Fruit fly (Drosophila melanogaster) whole organism, embryonic: Measurements from ENCODE around the gene Sgt1.

Experiments
- Bgb ChIP-seq: fragments of 200-800 bp; sonication (Bioruptor generic); IDR thresholded peaks from 2 replicates; pipeline ENCODE4 v1.3.6; 2022; ENCODE audit warnings: missing biosample characterization, missing genetic modification characterization; ENCODE audit not compliant: partially characterized antibody
- Bteb2 ChIP-seq: fragments of 200-800 bp; sonication (Bioruptor generic); optimal IDR thresholded peaks from 2 replicates; lab custom pipeline; 2016; ENCODE audit warnings: missing biosample characterization, missing genetic modification characterization
- CG10209 ChIP-seq: fragments of 200-800 bp; sonication (Bioruptor generic); optimal IDR thresholded peaks from 3 replicates; lab custom pipeline; 2017; ENCODE audit warnings: missing biosample characterization, mild to moderate bottlenecking, missing genetic modification characterization, missing genetic modification reagents
- CG11085 ChIP-seq: fragments of 200-800 bp; sonication (Bioruptor generic); IDR thresholded peaks from 2 replicates; pipeline ENCODE4 v1.3.6; 2022; ENCODE audit warnings: missing biosample characterization, missing genetic modification characterization
- CG13775 ChIP-seq: fragments of 200-800 bp; sonication (Bioruptor generic); optimal IDR thresholded peaks from 3 replicates; lab custom pipeline; 2017; ENCODE audit warnings: missing biosample characterization, mild to moderate bottlenecking, missing genetic modification characterization
- CG14441 ChIP-seq: fragments of 200-800 bp; sonication (Bioruptor generic); IDR thresholded peaks from 2 replicates; pipeline ENCODE4 v1.3.6; 2022; ENCODE audit warnings: missing biosample characterization, missing genetic modification characterization
- CG15011 ChIP-seq: fragments of 200-800 bp; sonication (Bioruptor generic); optimal IDR thresholded peaks from 3 replicates; lab custom pipeline; 2018; ENCODE audit warnings: missing biosample characterization, mild to moderate bottlenecking, missing genetic modification characterization
- CG15073 ChIP-seq: fragments of 200-800 bp; sonication (Bioruptor generic); optimal IDR thresholded peaks from 2 replicates; lab custom pipeline; 2016; ENCODE audit warnings: missing biosample characterization, missing genetic modification characterization
- CG15514 ChIP-seq: fragments of 200-800 bp; sonication (Bioruptor generic); optimal IDR thresholded peaks from 3 replicates; lab custom pipeline; 2017; ENCODE audit warnings: missing biosample characterization, missing genetic modification characterization, mild to moderate bottlenecking, moderate library complexity, missing genetic modification reagents
- CG15601 ChIP-seq: fragments of 200-800 bp; sonication (Bioruptor generic); optimal IDR thresholded peaks from 3 replicates; lab custom pipeline; 2019; ENCODE audit warnings: missing biosample characterization, mild to moderate bottlenecking, missing genetic modification characterization, moderate library complexity
- CG18476 ChIP-seq: fragments of 200-800 bp; sonication (Bioruptor generic); optimal IDR thresholded peaks from 2 replicates; lab custom pipeline; 2016; ENCODE audit warnings: missing biosample characterization, mild to moderate bottlenecking, missing genetic modification characterization
- CG18764 ChIP-seq: fragments of 200-800 bp; sonication (Bioruptor generic); optimal IDR thresholded peaks from 3 replicates; lab custom pipeline; 2016; ENCODE audit warnings: missing biosample characterization, missing genetic modification characterization
- CG3281 ChIP-seq: fragments of 200-800 bp; sonication (Bioruptor generic); optimal IDR thresholded peaks from 3 replicates; lab custom pipeline; 2017; ENCODE audit warnings: missing biosample characterization, mild to moderate bottlenecking, missing genetic modification characterization
- CG6813 ChIP-seq: fragments of 200-800 bp; sonication (Bioruptor generic); optimal IDR thresholded peaks from 2 replicates; lab custom pipeline; 2017; ENCODE audit warnings: missing biosample characterization, missing genetic modification characterization, mild to moderate bottlenecking, moderate library complexity, missing genetic modification reagents
- CG7987 ChIP-seq: fragments of 200-800 bp; sonication (Bioruptor generic); optimal IDR thresholded peaks from 2 replicates; lab custom pipeline; 2018; ENCODE audit warnings: missing biosample characterization, mild to moderate bottlenecking, missing genetic modification characterization, moderate library complexity
- Dfd ChIP-seq, 2 experiments: fragments of >200 bp; optimal IDR thresholded peaks; 2 replicates each; lab custom pipeline; 2017; ENCODE audit warnings: missing biosample characterization in 2 of 2, missing genetic modification characterization in 2 of 2
- Dll ChIP-seq: fragments of 200-800 bp; sonication (Bioruptor generic); IDR thresholded peaks from 4 replicates; pipeline ENCODE4 v1.3.6; 2022; ENCODE audit warnings: missing biosample characterization, missing genetic modification characterization; ENCODE audit not compliant: partially characterized antibody
- Drgx ChIP-seq: fragments of 200-800 bp; sonication (Bioruptor generic); IDR thresholded peaks from 2 replicates; pipeline ENCODE4 v1.3.6; 2022; ENCODE audit warnings: missing biosample characterization, missing genetic modification characterization
- Elba2 ChIP-seq: fragments of 200-800 bp; sonication (Bioruptor generic); optimal IDR thresholded peaks from 3 replicates; lab custom pipeline; 2016; ENCODE audit warnings: missing biosample characterization, missing genetic modification characterization
- HLH54F ChIP-seq: fragments of 200-800 bp; sonication (Bioruptor generic); optimal IDR thresholded peaks from 3 replicates; lab custom pipeline; 2016; ENCODE audit warnings: missing biosample characterization, missing genetic modification characterization
- Hand ChIP-seq: fragments of 200-800 bp; sonication (Bioruptor generic); optimal IDR thresholded peaks from 2 replicates; lab custom pipeline; 2017; ENCODE audit warnings: mild to moderate bottlenecking, missing biosample characterization, missing genetic modification reagents, missing genetic modification characterization
- MESR4 ChIP-seq: fragments of 200-800 bp; sonication (Bioruptor generic); optimal IDR thresholded peaks from 2 replicates; lab custom pipeline; 2018; ENCODE audit warnings: missing biosample characterization, mild to moderate bottlenecking, missing genetic modification characterization, moderate library complexity
- Mad ChIP-seq: fragments of 200-800 bp; sonication (Bioruptor generic); optimal IDR thresholded peaks from 2 replicates; lab custom pipeline; 2016; ENCODE audit warnings: missing biosample characterization, missing genetic modification characterization
- NC2β ChIP-seq: fragments of 200-800 bp; sonication (Bioruptor generic); optimal IDR thresholded peaks from 2 replicates; lab custom pipeline; 2016; ENCODE audit warnings: missing biosample characterization, missing genetic modification characterization
- Spps ChIP-seq: fragments of 200-800 bp; sonication (Bioruptor generic); optimal IDR thresholded peaks from 2 replicates; lab custom pipeline; 2018; ENCODE audit warnings: missing biosample characterization, mild to moderate bottlenecking, missing genetic modification characterization
- ase ChIP-seq: fragments of 200-800 bp; sonication (Bioruptor generic); IDR thresholded peaks from 3 replicates; pipeline ENCODE4 v1.3.6; 2022; ENCODE audit warnings: missing biosample characterization, missing genetic modification characterization
- bowl ChIP-seq: fragments of 200-800 bp; sonication (Bioruptor generic); IDR thresholded peaks from 2 replicates; pipeline ENCODE4 v1.3.6; 2022; ENCODE audit warnings: missing biosample characterization, missing genetic modification characterization
- bsh ChIP-seq, 2 experiments: fragments of 200-800 bp; sonication (Bioruptor generic); optimal IDR thresholded peaks; 2 replicates each; lab custom pipeline; 2017 to 2018; ENCODE audit warnings: mild to moderate bottlenecking in 2 of 2, missing biosample characterization in 2 of 2, missing genetic modification characterization in 2 of 2, moderate library complexity in 1 of 2
- corto ChIP-seq: fragments of 200-800 bp; sonication (Bioruptor generic); optimal IDR thresholded peaks from 2 replicates; lab custom pipeline; 2016; ENCODE audit warnings: missing biosample characterization, mild to moderate bottlenecking, missing genetic modification characterization, moderate library complexity
- dpn ChIP-seq, 2 experiments: fragments of 200-800 bp; sonication (Bioruptor generic); optimal IDR thresholded peaks; 3 replicates each; lab custom pipeline; 2016; ENCODE audit warnings: missing biosample characterization in 2 of 2, missing genetic modification characterization in 2 of 2
- exex ChIP-seq: fragments of 200-800 bp; sonication (Bioruptor generic); optimal IDR thresholded peaks from 4 replicates; lab custom pipeline; 2018; ENCODE audit warnings: missing biosample characterization, mild to moderate bottlenecking, missing genetic modification characterization, moderate library complexity
- fd96Cb ChIP-seq: fragments of 200-800 bp; sonication (Bioruptor generic); optimal IDR thresholded peaks from 2 replicates; lab custom pipeline; 2018; ENCODE audit warnings: missing biosample characterization, mild to moderate bottlenecking, missing genetic modification characterization, moderate library complexity
- fu2 ChIP-seq: fragments of 200-800 bp; sonication (Bioruptor generic); optimal IDR thresholded peaks from 2 replicates; lab custom pipeline; 2016; ENCODE audit warnings: missing biosample characterization, missing genetic modification characterization
- gcm ChIP-seq: fragments of 200-800 bp; sonication (Bioruptor generic); optimal IDR thresholded peaks from 2 replicates; lab custom pipeline; 2019; ENCODE audit warnings: missing biosample characterization, mild to moderate bottlenecking, missing genetic modification characterization, moderate library complexity
- hb ChIP-seq: fragments of 200-800 bp; sonication (Bioruptor generic); IDR thresholded peaks from 3 replicates; pipeline ENCODE4 v1.3.6; 2022; ENCODE audit warnings: missing biosample characterization, missing genetic modification characterization; ENCODE audit not compliant: partially characterized antibody
- ind ChIP-seq: fragments of 200-800 bp; sonication (Bioruptor generic); optimal IDR thresholded peaks from 3 replicates; lab custom pipeline; 2016; ENCODE audit warnings: missing biosample characterization, missing genetic modification characterization
- lilli ChIP-seq: fragments of 200-800 bp; sonication (Bioruptor generic); optimal IDR thresholded peaks from 3 replicates; lab custom pipeline; 2016; ENCODE audit warnings: missing biosample characterization, missing genetic modification characterization
- lola ChIP-seq, 3 experiments: fragments of >200 bp in 2 of 3; fragments of 200-800 bp in 1 of 3; sonication (Bioruptor generic) in 1 of 3; optimal IDR thresholded peaks; 2 replicates each; lab custom pipeline; 2017 to 2019; ENCODE audit warnings: missing biosample characterization in 3 of 3, missing genetic modification characterization in 3 of 3, mild to moderate bottlenecking in 1 of 3, moderate library complexity in 1 of 3
- lov ChIP-seq, 2 experiments: fragments of 200-800 bp in 1 of 2; fragments of >200 bp in 1 of 2; sonication (Bioruptor generic) in 1 of 2; IDR thresholded peaks in 1 of 2; optimal IDR thresholded peaks in 1 of 2; 2 replicates in 1 of 2; 3 replicates in 1 of 2; pipeline versions ENCODE4 v1.3.6 to Lab custom; 2017 to 2022; ENCODE audit warnings: missing biosample characterization in 1 of 2, missing genetic modification characterization in 1 of 2
- mam ChIP-seq: fragments of 200-800 bp; sonication (Bioruptor generic); optimal IDR thresholded peaks from 3 replicates; lab custom pipeline; 2016; ENCODE audit warnings: missing biosample characterization, missing genetic modification characterization
- nmo ChIP-seq: fragments of 200-800 bp; sonication (Bioruptor generic); optimal IDR thresholded peaks from 2 replicates; lab custom pipeline; 2018; ENCODE audit warnings: missing biosample characterization, mild to moderate bottlenecking, missing genetic modification characterization, moderate library complexity
- oc ChIP-seq: fragments of 200-800 bp; sonication (Bioruptor generic); optimal IDR thresholded peaks from 2 replicates; lab custom pipeline; 2018; ENCODE audit warnings: missing biosample characterization, mild to moderate bottlenecking, missing genetic modification characterization, moderate library complexity
- org-1 ChIP-seq: fragments of 200-800 bp; sonication (Bioruptor generic); optimal IDR thresholded peaks from 2 replicates; lab custom pipeline; 2017; ENCODE audit warnings: missing biosample characterization, missing genetic modification characterization
- sd ChIP-seq: fragments of 200-800 bp; sonication (Bioruptor generic); optimal IDR thresholded peaks from 3 replicates; lab custom pipeline; 2018; ENCODE audit warnings: missing biosample characterization, mild to moderate bottlenecking, missing genetic modification characterization, moderate library complexity
- sim ChIP-seq: fragments of 200-800 bp; sonication (Bioruptor generic); IDR thresholded peaks from 2 replicates; pipeline ENCODE4 v1.3.6; 2022; ENCODE audit warnings: missing biosample characterization, missing genetic modification characterization
- slbo ChIP-seq: fragments of 200-800 bp; sonication (Bioruptor generic); IDR thresholded peaks from 2 replicates; pipeline ENCODE4 v1.3.6; 2022; ENCODE audit warnings: missing biosample characterization, missing genetic modification characterization
- slou ChIP-seq: fragments of 200-800 bp; sonication (Bioruptor generic); optimal IDR thresholded peaks from 3 replicates; lab custom pipeline; 2016; ENCODE audit warnings: missing biosample characterization, missing genetic modification characterization
- trem ChIP-seq: fragments of 200-800 bp; optimal IDR thresholded peaks from 3 replicates; lab custom pipeline; 2019; ENCODE audit warnings: missing biosample characterization, mild to moderate bottlenecking, missing genetic modification characterization, moderate library complexity
- unc-4 ChIP-seq: fragments of 200-800 bp; sonication (Bioruptor generic); IDR thresholded peaks from 2 replicates; pipeline ENCODE4 v1.3.6; 2022; ENCODE audit warnings: missing biosample characterization, missing genetic modification characterization; ENCODE audit not compliant: partially characterized antibody
- z ChIP-seq: fragments of 200-800 bp; sonication (Bioruptor generic); IDR thresholded peaks from 3 replicates; pipeline ENCODE4 v1.3.6; 2022; ENCODE audit warnings: missing biosample characterization, missing genetic modification characterization

Sgt1 gene

DNA sequence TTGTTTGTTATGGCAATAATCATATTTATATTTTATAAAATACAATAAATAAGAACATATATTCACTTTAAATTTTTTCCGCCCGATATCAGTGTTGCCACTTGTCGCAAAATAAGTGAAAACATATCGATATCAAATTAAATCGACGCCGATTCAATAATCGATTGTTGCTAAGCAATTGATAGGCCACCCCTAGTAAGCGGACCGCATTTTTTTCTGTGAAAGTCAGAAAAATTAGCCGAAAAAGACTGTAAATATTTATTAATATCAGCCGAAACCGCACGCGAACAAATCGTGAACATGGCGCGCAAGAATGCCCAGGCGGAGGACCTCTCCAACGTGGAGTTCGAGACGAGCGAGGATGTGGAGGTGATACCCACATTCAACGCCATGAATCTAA, 8.0 kb upstream of the Sgt1 start, which contains the start of gene CG7483 (continued):
- peak; percentile 58 for TF ChIP-seq trem (tag; lab: Kevin White, UChicago)
- no peak for TF ChIP-seq lilli (GFP tag; lab: Kevin White, UChicago)
- TF ChIP-seq lov (optimal IDR thresholded peaks at IDR 0.05; lab: Kevin White, UChicago), result no peak
- TF ChIP-seq lov (GFP tag; IDR thresholded peaks at IDR 0.05; lab: Robert Waterston, UW), result no peak
- TF ChIP-seq fu2, result no peak
- no peak for TF ChIP-seq bowl
- no peak for TF ChIP-seq ind (GFP tag; lab: Kevin White, UChicago)
- no peak for TF ChIP-seq CG11085 (GFP tag; lab: Robert Waterston, UW)
- no peak for TF ChIP-seq Mad (GFP tag; lab: Kevin White, UChicago)
- no peak for TF ChIP-seq lola (GFP tag; optimal IDR thresholded peaks at IDR 0.05; lab: Kevin White, UChicago)
- TF ChIP-seq slbo, result no peak
- no peak for TF ChIP-seq z
- TF ChIP-seq CG18764 (GFP tag; lab: Kevin White, UChicago), result no peak
- TF ChIP-seq slou (GFP tag; lab: Kevin White, UChicago), result no peak
- TF ChIP-seq fd96Cb (tag; lab: Kevin White, UChicago), result no peak
- no peak for TF ChIP-seq CG15011 (GFP tag; lab: Kevin White, UChicago)
- TF ChIP-seq CG15073, result no peak
- no peak for TF ChIP-seq CG7987 (GFP tag; lab: Kevin White, UChicago)
- peak; percentile 93 for TF ChIP-seq MESR4 (GFP tag; lab: Kevin White, UChicago)
- peak; percentile 22 for TF ChIP-seq nmo (GFP tag; lab: Kevin White, UChicago)
- TF ChIP-seq CG13775 (GFP tag; lab: Kevin White, UChicago), result no peak
- TF ChIP-seq Spps (tag; lab: Kevin White, UChicago), result no peak
- peak; percentile 56 for TF ChIP-seq sd (tag; lab: Kevin White, UChicago)
- no peak for TF ChIP-seq CG18476 (GFP tag; lab: Kevin White, UChicago)
- no peak for TF ChIP-seq Hand (GFP tag; lab: Kevin White, UChicago)
- no peak for TF ChIP-seq HLH54F (GFP tag; lab: Kevin White, UChicago)
- TF ChIP-seq Drgx (GFP tag; lab: Robert Waterston, UW), result no peak
- TF ChIP-seq CG3281, result no peak
- TF ChIP-seq oc, result no peak
- peak; percentile 61; the same call in 1 of the 3 replicates for TF ChIP-seq hb (GFP tag; lab: Robert Waterston, UW)
- TF ChIP-seq CG15514 (GFP tag; lab: Kevin White, UChicago), result peak; percentile 39
- no peak for TF ChIP-seq dpn (GFP tag; optimal IDR thresholded peaks at IDR 0.05; lab: Kevin White, UChicago)
- TF ChIP-seq Bteb2 (GFP tag; lab: Kevin White, UChicago), result no peak
- TF ChIP-seq bsh (GFP tag; optimal IDR thresholded peaks at IDR 0.05; lab: Kevin White, UChicago), result no peak
- no peak for TF ChIP-seq exex (tag; lab: Kevin White, UChicago)
- no peak for TF ChIP-seq corto (GFP tag; lab: Kevin White, UChicago)
- peak; percentile 86 for TF ChIP-seq Bgb (GFP tag; lab: Robert Waterston, UW)
- no peak for TF ChIP-seq CG10209 (GFP tag; lab: Kevin White, UChicago)
- peak; percentile 89 for TF ChIP-seq Dll (GFP tag; lab: Robert Waterston, UW)
- no peak for TF ChIP-seq Elba2 (GFP tag; lab: Kevin White, UChicago)
- no peak for TF ChIP-seq mam (GFP tag; lab: Kevin White, UChicago)
- TF ChIP-seq CG15601, result peak; percentile 46
- peak; percentile 88 for TF ChIP-seq unc-4
- no peak for TF ChIP-seq NC2β (GFP tag; lab: Kevin White, UChicago)
- TF ChIP-seq CG6813 (GFP tag; lab: Kevin White, UChicago), result no peak
- no peak for TF ChIP-seq org-1 (GFP tag; lab: Kevin White, UChicago)
- TF ChIP-seq CG14441 (GFP tag; lab: Robert Waterston, UW), result no peak
- no peak for TF ChIP-seq gcm (GFP tag; lab: Kevin White, UChicago)
- TF ChIP-seq Dfd (GFP tag; optimal IDR thresholded peaks at IDR 0.05; lab: Kevin White, UChicago), result no peak
- TF ChIP-seq ase (GFP tag; lab: Robert Waterston, UW), result no peak
- no peak for TF ChIP-seq sim (GFP tag; lab: Robert Waterston, UW)
